Worm (Caenorhabditis elegans): Measurements from ENCODE around the gene asah-2.

asah-2 gene

DNA sequence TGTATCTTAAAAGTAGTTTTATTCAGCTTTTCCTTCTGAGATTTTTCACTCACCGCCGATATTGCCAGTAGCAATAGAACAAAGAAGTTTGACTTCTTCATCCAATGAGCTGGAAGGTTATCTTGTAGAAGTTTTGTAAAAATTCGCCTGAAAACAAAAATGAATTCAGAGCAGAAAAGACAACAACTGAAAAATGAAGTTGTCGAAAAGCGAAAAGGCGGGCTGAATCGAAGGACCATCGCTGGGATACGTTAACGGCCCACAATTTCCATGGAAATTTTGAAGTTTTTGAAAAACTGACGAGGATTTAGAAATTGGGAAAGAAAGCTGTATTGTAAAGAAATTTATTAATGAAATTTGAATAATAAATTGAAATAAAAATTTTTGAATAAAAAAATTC, 17.7 kb upstream of the asah-2 start, which contains the start of gene lov-1:
Gene lov-1 (minus strand): TSS at position 101 of the 400 bp plus-strand sequence.
- TF ChIP-seq zag-1 (tag; optimal IDR thresholded peaks at IDR 0.05) (no peak), nhr-10 (tag; optimal IDR thresholded peaks at IDR 0.05) (no peak), unc-55 (GFP tag; optimal IDR thresholded peaks at IDR 0.05) (no peak), nhr-6 (tag; optimal IDR thresholded peaks at IDR 0.05) (no peak), sma-3 (GFP tag; optimal IDR thresholded peaks at IDR 0.05) (no peak), nhr-77 (tag; optimal IDR thresholded peaks at IDR 0.05) (no peak), lsy-2 (tag; optimal IDR thresholded peaks at IDR 0.05) (no peak), lin-39 (tag; optimal IDR thresholded peaks at IDR 0.05) (no peak), ceh-82 (tag; optimal IDR thresholded peaks at IDR 0.05) (no peak), egl-27 (tag; optimal IDR thresholded peaks at IDR 0.05) (no peak)

- no peak for TF ChIP-seq nhr-10 (tag; optimal IDR thresholded peaks at IDR 0.05)
- no peak for TF ChIP-seq fos-1 (tag; optimal IDR thresholded peaks at IDR 0.05)
- no peak for TF ChIP-seq crh-2 (tag; optimal IDR thresholded peaks at IDR 0.05)
- TF ChIP-seq blmp-1 (tag; optimal IDR thresholded peaks at IDR 0.05; ENCODE audit: insufficient read depth): no peak
Measured at ce11 chrII:10122465-10122864, 16.9 kb upstream of the asah-2 start, which contains the start of gene F27E5.7. TSS of gene F27E5.7 (plus strand) at chrII:10122765.

DNA sequence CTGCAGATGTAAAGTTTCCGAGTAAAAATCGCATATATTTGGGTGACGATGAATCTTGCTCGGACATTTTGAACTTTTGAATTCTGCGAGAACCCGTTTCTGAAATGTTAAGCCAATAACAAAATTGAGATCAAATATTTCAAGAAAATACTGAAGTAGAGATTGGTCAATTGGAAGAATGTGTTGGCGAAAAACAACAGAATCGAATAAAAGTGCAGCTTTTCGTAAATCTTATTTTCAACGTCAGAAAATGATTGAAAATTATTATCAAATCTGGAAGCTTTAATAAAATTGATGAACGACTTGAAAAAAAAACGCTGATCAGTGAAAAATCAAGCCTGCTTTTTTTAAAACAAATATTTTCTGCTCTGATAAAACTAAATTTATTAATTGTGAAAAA, 12.0 kb upstream of the asah-2 start, which contains the start of gene F27E5.8:
Gene F27E5.8 (minus strand): TSS at position 101 of the 400 bp plus-strand sequence.
- TF ChIP-seq sem-4 (tag; optimal IDR thresholded peaks at IDR 0.05) (no peak), nhr-25 (tag; optimal IDR thresholded peaks at IDR 0.05) (no peak), lin-39 (tag; optimal IDR thresholded peaks at IDR 0.05) (no peak), C34F6.9 (tag; optimal IDR thresholded peaks at IDR 0.05) (no peak), peb-1 (tag; optimal IDR thresholded peaks at IDR 0.05) (no peak), crh-2 (tag; optimal IDR thresholded peaks at IDR 0.05) (no peak), elt-1 (tag; optimal IDR thresholded peaks at IDR 0.05) (no peak)

DNA sequence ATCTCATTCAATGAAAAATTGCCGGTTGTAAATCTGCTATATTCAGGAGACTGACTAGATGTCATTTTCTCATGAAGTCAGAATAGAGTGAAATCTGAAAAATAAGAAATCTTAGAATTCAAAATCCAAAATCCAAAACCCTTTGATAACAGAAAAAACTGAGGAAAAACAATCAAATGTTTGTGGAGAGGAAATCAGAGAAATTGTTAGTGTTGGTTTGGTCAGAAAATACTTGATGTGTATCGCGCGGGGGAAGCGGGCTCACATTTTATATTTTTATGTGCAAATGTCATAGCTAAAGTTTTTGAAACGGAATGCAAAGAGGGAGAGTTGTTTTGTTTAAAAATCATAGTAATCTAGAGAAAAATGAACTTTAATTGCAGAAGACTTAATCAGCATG, 7.6 kb upstream of the asah-2 start, which contains the start of gene F27E5.5:
Gene F27E5.5 (minus strand): TSS at position 101 of the 400 bp plus-strand sequence.
- no peak for TF ChIP-seq blmp-1 (tag; optimal IDR thresholded peaks at IDR 0.05; ENCODE audit: insufficient read depth)
- TF ChIP-seq mbf-1 (tag; optimal IDR thresholded peaks at IDR 0.05): no peak
- TF ChIP-seq ama-1 (optimal IDR thresholded peaks at IDR 0.05): no peak
- TF ChIP-seq ztf-4 (tag; optimal IDR thresholded peaks at IDR 0.05): no peak
- no peak for TF ChIP-seq alr-1 (tag; optimal IDR thresholded peaks at IDR 0.05)
- TF ChIP-seq mab-5 (tag; optimal IDR thresholded peaks at IDR 0.05): no peak
- no peak for TF ChIP-seq unc-62 (GFP tag; optimal IDR thresholded peaks at IDR 0.05)
- no peak for TF ChIP-seq Y55F3AM.14 (GFP tag; optimal IDR thresholded peaks at IDR 0.05)
- TF ChIP-seq unc-55 (GFP tag; optimal IDR thresholded peaks at IDR 0.05): no peak
- TF ChIP-seq elt-3 (tag; optimal IDR thresholded peaks at IDR 0.05): no peak
- TF ChIP-seq aly-2 (tag; optimal IDR thresholded peaks at IDR 0.05): no peak
- no peak for TF ChIP-seq lsy-2 (tag; optimal IDR thresholded peaks at IDR 0.05)
- no peak for TF ChIP-seq gmeb-1 (tag; optimal IDR thresholded peaks at IDR 0.05)
- no peak for TF ChIP-seq sma-9 (GFP tag; optimal IDR thresholded peaks at IDR 0.05)
- no peak for TF ChIP-seq sma-9 (tag; optimal IDR thresholded peaks at IDR 0.05)
- no peak for TF ChIP-seq sem-4 (tag; optimal IDR thresholded peaks at IDR 0.05)
- no peak for TF ChIP-seq zag-1 (tag; optimal IDR thresholded peaks at IDR 0.05)
- TF ChIP-seq snpc-4 (tag; optimal IDR thresholded peaks at IDR 0.05): no peak
- TF ChIP-seq crh-2 (tag; optimal IDR thresholded peaks at IDR 0.05): no peak
- no peak for TF ChIP-seq lin-11 (tag; optimal IDR thresholded peaks at IDR 0.05)

ce11 chrII:10132818-10133217, 6.6 kb upstream of the asah-2 start:
- TF ChIP-seq ztf-4 (tag; optimal IDR thresholded peaks at IDR 0.05): no peak
- TF ChIP-seq sma-9 (GFP tag; optimal IDR thresholded peaks at IDR 0.05): no peak
- TF ChIP-seq sma-9 (tag; optimal IDR thresholded peaks at IDR 0.05): no peak
- no peak for TF ChIP-seq blmp-1 (tag; optimal IDR thresholded peaks at IDR 0.05; ENCODE audit: insufficient read depth)
- TF ChIP-seq mbf-1 (tag; optimal IDR thresholded peaks at IDR 0.05): no peak
- TF ChIP-seq dmd-4 (tag; optimal IDR thresholded peaks at IDR 0.05): no peak
- no peak for TF ChIP-seq nhr-129 (tag; optimal IDR thresholded peaks at IDR 0.05)
- no peak for TF ChIP-seq nhr-21 (tag; optimal IDR thresholded peaks at IDR 0.05)
- TF ChIP-seq nhr-77 (tag; optimal IDR thresholded peaks at IDR 0.05): no peak
